Worm (Caenorhabditis elegans) whole organism, L3 larva: Measurements from ENCODE around the gene C50F4.10.

ENCODE experiments used
- nhr-43 ChIP-seq: sonication (generic microtip); optimal IDR thresholded peaks from 2 replicates; lab custom pipeline; 2016; ENCODE audit warnings: mild to moderate bottlenecking, missing genetic modification characterization, missing compliant biosample characterization; ENCODE audit not compliant: poor library complexity, severe bottlenecking
- nhr-77 ChIP-seq: fragments of 150-350 bp; optimal IDR thresholded peaks from 2 replicates; lab custom pipeline; 2014; ENCODE audit warnings: missing biosample characterization, missing genetic modification characterization
- pha-4 ChIP-seq: fragments of 150-350 bp; optimal IDR thresholded peaks from 2 replicates; lab custom pipeline; 2014; ENCODE audit warnings: missing biosample characterization, missing genetic modification reagents, missing genetic modification characterization
- pqm-1 ChIP-seq: fragments of 150-350 bp; optimal IDR thresholded peaks from 2 replicates; lab custom pipeline; 2017; ENCODE audit warnings: missing biosample characterization, missing genetic modification characterization, inconsistent platforms
- unc-39 ChIP-seq: sonication (generic microtip); optimal IDR thresholded peaks from 4 replicates; lab custom pipeline; 2017; ENCODE audit warnings: missing biosample characterization, missing genetic modification characterization

- TF ChIP-seq nhr-77 (tag; lab: Kevin White, UChicago), result no peak
- TF ChIP-seq pha-4 (tag; lab: Kevin White, UChicago), result no peak
- no peak for TF ChIP-seq pqm-1 (tag; lab: Kevin White, UChicago)
- TF ChIP-seq nhr-43, result no peak
- TF ChIP-seq unc-39 (tag; lab: Kevin White, UChicago), result no peak
Measured at ce11 chrV:9563585-9563984, 32.2 kb upstream of the C50F4.10 start.
